Fruit fly (Drosophila melanogaster) ovary, adult (tissue): ENCODE measurements around the gene CG10657.
A peak's percentile ranks its signal among the peaks of the same experiment; 100 is the strongest.

Experiments used
- CG17801 ChIP-seq: fragments of 200-800 bp; optimal IDR thresholded peaks from 2 replicates; lab custom pipeline; 2019; ENCODE audit warnings: missing biosample characterization, mild to moderate bottlenecking, missing genetic modification characterization, moderate library complexity; ENCODE audit not compliant: partially characterized antibody

The CG10657 gene

dm6 chr3L:12506963-12507552 is 10.0 kb upstream of the CG10657 start:
- TF ChIP-seq CG17801, result no peak

- no peak for TF ChIP-seq CG17801
These were observed 9.0 kb upstream of the CG10657 start for dm6 chr3L:12505990-12506389.

- TF ChIP-seq CG17801, result peak; percentile 35
These were observed 7.0 kb upstream of the CG10657 start, which contains the start of the genes CG10646 and vih for dm6 chr3L:12503865-12504650. Gene CG10646, minus strand, starts transcription at chr3L:12503894. Gene vih, plus strand, starts transcription at chr3L:12504292.

dm6 chr3L:12501249-12501648 is 4.2 kb upstream of the CG10657 start, which contains the start of the genes CG10638 and CG10681:
Gene CG10638, minus strand, starts transcription at chr3L:12501311.
Gene CG10681, plus strand, starts transcription at chr3L:12501513.
- TF ChIP-seq CG17801, result peak; percentile 80

dm6 chr3L:12495312-12495725 is 1.7 kb downstream of the CG10657 start:
- TF ChIP-seq CG17801, result no peak

dm6 chr3L:12494273-12494672 is 2.7 kb downstream of the CG10657 start:
- TF ChIP-seq CG17801, result no peak

dm6 chr3L:12490418-12491035 is 6.5 kb downstream of the CG10657 start, which contains the start of gene CG10660:
Gene CG10660, minus strand, starts transcription at chr3L:12490676.
- peak; percentile 86 for TF ChIP-seq CG17801

- no peak for TF ChIP-seq CG17801
These were observed 7.1 kb downstream of the CG10657 start for dm6 chr3L:12489952-12490351.

- TF ChIP-seq CG17801, result no peak
These were observed 10.8 kb downstream of the CG10657 start for dm6 chr3L:12486175-12486574.

- no peak for TF ChIP-seq CG17801
These were observed 12.1 kb downstream of the CG10657 start, which contains the start of gene CG10663 for dm6 chr3L:12484948-12485347. Gene CG10663, minus strand, starts transcription at chr3L:12485035.

- TF ChIP-seq CG17801, result no peak
These were observed 12.6 kb downstream of the CG10657 start for dm6 chr3L:12484464-12484863.

dm6 chr3L:12482917-12483316 is 14.1 kb downstream of the CG10657 start:
- TF ChIP-seq CG17801, result peak; percentile 17

- TF ChIP-seq CG17801, result no peak
These were observed 14.8 kb downstream of the CG10657 start, which contains the start of gene CG33725 for dm6 chr3L:12482246-12482645. Gene CG33725, plus strand, starts transcription at chr3L:12482609.

- no peak for TF ChIP-seq CG17801
These were observed 18.8 kb downstream of the CG10657 start for dm6 chr3L:12478229-12478628.

dm6 chr3L:12471471-12471978 is 25.5 kb downstream of the CG10657 start, which contains the start of gene CG10616:
Gene CG10616, plus strand, starts transcription at chr3L:12471728.
- TF ChIP-seq CG17801, result no peak

- TF ChIP-seq CG17801, result no peak
These were observed 26.5 kb downstream of the CG10657 start for dm6 chr3L:12470509-12470908.

- no peak for TF ChIP-seq CG17801
These were observed 27.3 kb downstream of the CG10657 start, which contains the start of gene CG32102 for dm6 chr3L:12469684-12470083. Gene CG32102, minus strand, starts transcription at chr3L:12469784.
